Fruit fly (Drosophila melanogaster): ENCODE measurements around the gene Lasp.

Gene Lasp

DNA sequence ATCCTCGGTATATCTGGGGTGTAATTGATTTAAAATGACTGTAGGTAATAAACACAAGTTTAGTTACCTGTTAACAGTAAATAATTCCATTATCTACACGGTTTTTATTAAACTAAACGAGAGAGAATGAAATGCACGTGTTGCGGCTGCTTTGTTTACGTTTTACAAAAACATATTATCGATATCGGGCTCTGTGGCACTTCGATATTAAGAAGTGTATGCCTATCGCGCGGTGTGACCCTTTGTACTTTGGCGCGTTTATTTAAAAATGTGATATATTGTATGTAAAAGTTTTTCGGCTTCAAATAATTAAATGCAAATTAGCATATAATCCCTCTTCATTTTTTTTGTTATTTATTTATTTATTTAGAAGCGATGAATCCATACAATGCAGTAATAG, 19.2 kb upstream of the Lasp start, which contains the start of gene Dbp73D:
Dbp73D (minus strand) TSS at position 174 of the 400 bp plus-strand sequence.
- no peak for TF ChIP-seq CG8478 (optimal IDR thresholded peaks at IDR 0.05)
- TF ChIP-seq CTCF (optimal IDR thresholded peaks at IDR 0.05): no peak

DNA sequence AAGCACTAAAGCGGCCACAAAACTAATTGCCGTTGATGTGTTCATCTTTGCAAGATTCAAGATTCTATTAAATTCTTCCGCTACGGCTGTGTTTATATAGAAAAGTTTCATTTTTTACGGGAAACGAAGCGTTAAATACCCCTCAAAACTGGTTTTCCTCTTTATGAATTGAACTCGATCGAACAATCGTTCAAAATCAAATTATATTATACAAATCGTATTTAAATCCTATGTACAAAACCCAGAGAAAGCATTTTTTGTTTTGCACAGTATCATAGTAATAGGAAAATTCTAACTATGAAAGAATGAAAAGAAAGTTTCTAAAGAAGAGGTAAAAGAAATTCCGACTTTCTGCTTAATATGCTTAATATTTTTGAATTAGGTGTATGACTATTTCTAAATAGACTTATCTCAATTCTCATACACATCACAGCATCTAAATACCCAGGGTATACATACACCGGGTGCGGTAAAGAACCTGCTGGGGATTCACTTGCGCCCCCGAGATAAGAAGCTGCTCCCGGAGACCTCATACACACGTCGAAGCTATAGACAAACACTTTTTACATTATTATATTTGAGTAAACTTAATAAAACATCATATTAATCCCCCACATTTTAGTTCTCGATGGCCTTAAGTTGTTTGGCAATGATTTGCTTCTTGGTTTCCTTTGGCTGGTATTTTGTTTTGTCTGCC, 16.6 kb upstream of the Lasp start, which contains the start of gene PGRP-SB1:
PGRP-SB1 (minus strand) TSS at position 51 of the 697 bp plus-strand sequence.
- TF ChIP-seq CTCF (optimal IDR thresholded peaks at IDR 0.05) (no peak), CG8478 (optimal IDR thresholded peaks at IDR 0.05) (no peak)

DNA sequence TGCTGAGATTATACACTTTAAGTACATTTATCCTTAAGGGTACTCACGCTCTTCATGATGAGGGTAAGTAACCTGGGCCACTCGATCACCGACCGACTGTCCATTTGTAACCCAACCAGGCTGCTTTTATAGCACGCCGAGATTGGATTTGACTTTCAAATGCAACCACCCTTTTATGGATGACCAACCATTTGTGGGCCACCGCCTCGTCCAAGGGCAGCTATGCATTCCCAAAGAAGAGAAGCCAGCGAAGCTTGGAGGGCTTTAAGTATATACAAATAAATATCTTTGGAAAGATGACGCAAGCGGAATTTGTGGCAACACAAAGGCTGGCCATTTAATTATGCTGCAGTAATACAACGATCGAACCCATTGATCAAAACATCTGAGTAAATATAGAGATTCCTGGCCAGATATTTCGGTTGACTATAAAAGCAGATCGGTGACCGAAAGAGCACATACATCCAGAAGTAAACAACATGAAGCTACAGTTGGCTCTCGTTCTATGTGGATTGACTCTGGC, 14.7 kb upstream of the Lasp start, which contains the start of the genes CG13026 and PGRP-SB2:
CG13026 (minus strand) TSS at position 101 of the 523 bp plus-strand sequence.
PGRP-SB2 (plus strand) TSS at position 473 of the 523 bp plus-strand sequence.
- TF ChIP-seq CTCF (optimal IDR thresholded peaks at IDR 0.05): no peak
- TF ChIP-seq CG8478 (optimal IDR thresholded peaks at IDR 0.05): no peak

DNA sequence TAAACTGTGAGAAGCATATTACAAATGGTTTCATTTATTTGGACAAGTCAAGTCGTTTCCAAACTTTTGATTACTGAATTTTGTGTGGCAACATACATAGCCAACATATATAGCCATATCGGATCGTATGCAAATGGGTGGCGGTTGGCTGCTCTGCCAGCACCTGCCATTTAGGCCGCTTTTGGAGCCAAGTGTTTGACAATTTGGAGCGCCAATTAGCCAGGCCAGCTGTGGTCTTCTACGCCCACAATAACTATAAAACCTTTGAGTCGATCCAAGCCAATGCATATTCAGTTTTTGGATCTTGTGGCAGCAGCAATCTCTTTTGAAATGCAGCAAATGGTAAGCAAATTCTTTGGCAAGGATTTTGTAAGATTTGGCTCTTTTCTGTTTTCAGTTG, 13.1 kb upstream of the Lasp start, which contains the start of gene CG13031:
CG13031 (plus strand) TSS at position 301 of the 400 bp plus-strand sequence.
- TF ChIP-seq CG8478 (optimal IDR thresholded peaks at IDR 0.05): no peak
- no peak for TF ChIP-seq CTCF (optimal IDR thresholded peaks at IDR 0.05)

DNA sequence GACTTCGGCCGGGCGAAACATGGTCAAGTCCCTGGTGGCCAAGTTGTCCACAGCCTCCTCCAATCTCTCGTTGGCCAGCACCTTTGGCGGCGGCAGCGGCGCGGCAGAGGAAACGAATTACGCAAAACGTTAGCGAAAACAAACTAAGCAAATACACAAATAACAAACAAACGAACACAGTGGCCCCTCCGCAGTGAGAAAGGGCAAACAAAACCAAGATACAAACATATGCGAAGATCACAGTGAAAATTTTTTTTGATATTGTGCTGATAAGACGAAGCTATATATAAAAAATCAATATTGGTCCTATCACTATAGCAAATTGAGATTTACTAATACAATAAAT, 2.7 kb upstream of the Lasp start:
- TF ChIP-seq CTCF (optimal IDR thresholded peaks at IDR 0.05) (no peak), CG8478 (optimal IDR thresholded peaks at IDR 0.05) (no peak)

DNA sequence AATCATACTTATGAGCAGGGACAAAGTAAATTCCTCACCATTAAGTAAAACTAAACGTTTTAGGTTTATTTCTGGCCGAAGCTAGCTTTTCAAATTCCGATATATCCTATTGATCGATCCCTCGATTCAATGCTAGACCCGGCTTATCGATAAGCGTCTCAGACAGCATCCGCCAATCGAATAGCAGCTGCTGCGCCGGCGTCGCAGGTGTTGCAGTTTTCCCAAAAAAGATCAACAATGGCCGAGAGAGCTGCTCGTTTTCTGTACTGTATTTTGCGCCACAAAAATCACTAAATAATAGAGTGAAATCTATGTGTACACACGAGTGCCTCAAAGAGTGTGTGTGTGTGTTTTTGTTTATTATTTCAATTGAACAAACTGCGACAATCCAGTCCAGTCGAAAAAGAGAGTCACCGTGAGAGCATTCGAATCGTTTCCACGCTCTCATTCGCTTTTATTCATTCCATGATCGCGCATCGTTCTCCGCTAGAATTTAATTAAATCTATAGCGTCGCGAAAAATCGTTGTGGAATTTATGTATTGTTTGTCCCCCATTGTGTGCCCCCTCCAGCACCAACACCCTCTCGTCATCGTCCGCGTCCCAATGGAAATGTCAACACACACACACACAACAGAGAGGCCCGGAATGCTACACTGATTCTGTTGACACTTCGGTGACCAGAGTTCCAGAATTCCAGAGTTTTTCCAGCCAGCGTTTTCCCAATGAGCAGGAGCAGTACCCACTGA, 2.1 kb upstream of the Lasp start:
- TF ChIP-seq CTCF (optimal IDR thresholded peaks at IDR 0.05) (peak in 1 of 2 experiments; percentile 16), CG8478 (optimal IDR thresholded peaks at IDR 0.05) (no peak)

DNA sequence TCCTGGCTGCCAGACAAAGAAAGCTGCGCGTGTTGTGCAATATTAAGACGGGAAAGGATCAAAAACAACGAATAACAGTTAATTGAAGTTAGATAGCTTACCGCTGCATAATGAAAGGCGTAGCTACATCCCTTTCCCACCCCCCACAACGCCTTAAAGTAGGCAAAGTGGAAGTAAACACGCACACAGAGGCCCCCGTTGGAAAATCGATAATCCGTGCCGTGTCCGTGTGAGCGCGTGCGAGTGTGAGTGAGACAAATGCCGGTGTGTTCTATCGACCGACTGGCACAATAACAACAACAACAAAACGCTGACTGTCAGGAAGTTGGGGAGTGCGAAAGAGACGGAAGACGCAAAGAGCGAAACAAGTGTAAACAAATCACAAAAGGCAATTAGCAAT, 894 bp upstream of the Lasp start:
- TF ChIP-seq CG8478 (optimal IDR thresholded peaks at IDR 0.05) (no peak), CTCF (optimal IDR thresholded peaks at IDR 0.05) (peak in 1 of 2 experiments; percentile 40)

DNA sequence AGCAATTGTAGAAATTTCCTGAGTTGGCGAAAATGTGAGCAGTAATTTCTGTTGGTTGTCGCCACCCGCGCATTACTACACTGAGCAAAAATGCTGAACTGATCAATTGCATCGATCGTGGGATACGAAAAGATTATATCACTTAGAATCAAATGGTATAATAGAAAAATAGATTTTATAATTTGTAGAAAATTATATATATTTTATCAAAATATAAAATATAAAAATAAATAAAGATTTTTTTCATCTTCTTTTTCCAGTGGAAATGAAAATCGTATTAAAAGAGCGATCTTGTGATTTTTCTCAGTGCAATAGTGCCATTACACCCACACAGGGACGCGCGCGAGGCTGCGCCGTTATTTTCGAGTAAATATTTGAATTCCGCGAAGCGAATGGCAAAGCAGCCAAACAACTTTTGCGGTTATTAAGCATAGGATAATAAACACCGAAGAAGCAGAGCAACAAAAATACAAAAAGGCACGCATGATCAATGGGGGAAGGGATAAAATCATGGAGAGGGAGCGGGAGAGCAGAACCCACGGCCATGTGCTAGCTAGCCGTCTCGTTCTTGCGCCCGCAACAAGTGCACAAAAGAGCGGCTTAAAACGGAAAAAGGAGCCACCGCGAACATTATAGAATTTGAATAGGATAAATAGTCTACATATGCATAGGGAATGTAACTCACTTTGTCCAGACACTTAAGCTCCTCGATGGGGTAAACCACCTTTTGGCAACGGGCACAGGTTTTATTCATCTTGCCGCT, 1.0 kb downstream of the Lasp start:
- TF ChIP-seq CG8478 (optimal IDR thresholded peaks at IDR 0.05): no peak
- TF ChIP-seq CTCF (optimal IDR thresholded peaks at IDR 0.05): no peak

DNA sequence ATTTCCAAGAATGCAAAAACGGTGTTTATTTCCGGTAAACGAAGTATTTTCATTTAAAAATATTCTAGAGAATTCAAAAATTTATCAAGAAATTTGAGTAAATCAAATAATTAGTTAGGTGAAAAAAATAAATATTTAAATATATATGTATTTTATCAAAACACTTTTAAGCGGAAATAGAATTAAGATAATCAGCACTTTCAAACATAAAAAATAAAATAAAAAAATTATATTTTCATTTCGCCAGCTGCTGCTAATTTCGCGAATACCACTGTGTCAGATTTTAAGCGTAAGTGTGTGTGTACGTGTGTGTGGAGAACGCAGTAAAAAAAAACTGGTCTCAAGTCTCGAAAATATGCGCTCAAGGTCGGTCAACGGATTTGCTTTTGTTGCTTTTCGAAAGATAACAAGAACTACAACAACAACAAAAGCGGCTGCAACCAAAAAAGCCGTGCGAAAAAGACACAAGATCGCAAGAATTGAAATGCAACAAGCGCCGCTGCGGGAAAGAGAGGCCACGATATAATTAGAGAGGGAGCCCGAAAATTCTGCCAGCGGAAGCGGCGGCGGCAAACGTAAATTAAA, 1.7 kb downstream of the Lasp start:
- TF ChIP-seq CTCF (optimal IDR thresholded peaks at IDR 0.05) (no peak), CG8478 (optimal IDR thresholded peaks at IDR 0.05) (no peak)

DNA sequence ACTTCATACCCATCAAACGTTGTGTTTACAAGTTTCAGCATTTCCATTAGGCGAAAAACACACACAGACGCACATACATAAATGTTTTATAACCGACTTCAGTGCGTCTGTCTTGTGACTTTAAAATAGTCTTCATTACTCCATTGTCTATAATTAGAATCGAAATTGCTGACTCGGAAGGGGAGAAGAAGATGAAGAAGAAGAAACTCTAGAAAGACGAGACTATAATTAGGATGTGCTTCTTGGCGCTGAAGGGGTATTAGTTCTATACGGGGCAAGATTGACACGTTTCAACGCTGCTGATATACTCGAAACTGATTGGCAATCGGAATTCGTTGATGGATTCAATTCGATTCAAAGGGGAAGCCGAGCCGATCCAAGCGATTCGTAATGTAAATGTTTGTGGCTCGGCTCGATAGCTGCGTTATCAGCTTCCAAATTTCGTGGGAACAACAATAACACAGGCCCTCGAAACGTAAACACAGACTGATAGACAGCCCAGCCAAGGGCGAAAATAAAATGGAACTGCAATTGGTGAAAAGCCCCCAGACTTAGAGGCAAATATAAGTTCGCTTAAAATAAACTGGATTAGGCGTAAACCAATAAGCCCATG, 2.6 kb downstream of the Lasp start:
- TF ChIP-seq CTCF (optimal IDR thresholded peaks at IDR 0.05) (no peak), CG8478 (optimal IDR thresholded peaks at IDR 0.05) (no peak)

DNA sequence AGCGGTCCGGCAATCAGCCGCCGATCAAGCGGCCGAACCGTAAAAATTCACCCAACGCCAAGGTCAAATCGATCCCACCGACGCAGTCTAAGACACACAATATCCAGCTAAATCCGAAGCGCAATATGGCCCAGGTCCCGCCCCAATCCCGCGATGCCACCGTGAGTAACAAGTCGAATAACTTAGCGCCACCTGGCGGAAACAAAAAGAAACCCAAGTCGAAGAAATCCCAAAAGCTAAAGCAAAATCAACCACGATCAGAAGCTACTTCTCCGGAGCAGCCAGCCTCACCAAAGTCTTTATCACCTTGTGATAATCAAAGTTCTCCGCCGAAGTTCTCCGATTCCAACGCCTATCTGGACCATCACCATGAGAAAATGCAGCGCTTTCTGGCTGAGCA, 5.8 kb downstream of the Lasp start:
- TF ChIP-seq CG8478 (optimal IDR thresholded peaks at IDR 0.05) (no peak), CTCF (optimal IDR thresholded peaks at IDR 0.05) (peak; percentile 62 to 70)

DNA sequence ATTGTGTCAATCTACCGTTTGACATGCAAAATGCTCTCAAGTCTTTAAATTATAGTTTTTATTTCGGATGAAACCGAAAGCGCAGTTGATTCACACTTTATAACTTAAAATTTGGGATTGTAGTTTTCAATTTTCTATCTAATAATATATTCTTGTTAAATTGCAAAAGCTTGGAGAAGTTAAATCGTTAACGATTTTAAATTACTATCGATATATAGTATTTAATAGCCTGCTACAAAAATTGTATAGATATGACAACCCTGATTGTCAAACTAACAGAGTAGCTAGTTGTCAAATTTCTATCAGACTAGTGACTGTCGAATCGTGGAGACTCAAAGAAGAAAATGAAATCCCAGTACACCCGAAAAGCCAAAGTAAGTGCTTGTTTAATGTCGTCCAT, 6.8 kb downstream of the Lasp start, which contains the start of gene CG9692:
CG9692 (plus strand) TSS at position 301 of the 400 bp plus-strand sequence.
- no peak for TF ChIP-seq CG8478 (optimal IDR thresholded peaks at IDR 0.05)
- no peak for TF ChIP-seq CTCF (optimal IDR thresholded peaks at IDR 0.05)

DNA sequence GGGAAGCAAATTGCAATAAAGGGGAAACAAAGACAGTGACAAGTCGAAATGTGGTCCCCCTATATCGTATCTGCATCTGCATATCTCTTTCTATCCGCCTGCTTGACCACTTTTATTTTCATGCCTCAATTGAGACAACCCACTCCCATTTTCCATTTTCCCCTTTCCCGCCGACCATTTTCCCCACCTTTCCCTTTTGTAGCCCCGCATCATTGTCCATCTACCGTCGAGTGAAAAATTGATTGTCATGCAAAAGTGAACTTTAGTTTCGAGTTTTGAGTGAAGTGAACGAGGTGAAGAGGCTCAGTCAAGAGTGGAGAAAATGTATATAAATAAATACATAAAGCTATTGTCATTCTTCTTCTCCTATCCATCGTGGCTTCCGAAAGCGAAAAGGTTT, 7.2 kb downstream of the Lasp start:
- no peak for TF ChIP-seq CG8478 (optimal IDR thresholded peaks at IDR 0.05)
- TF ChIP-seq CTCF (optimal IDR thresholded peaks at IDR 0.05): no peak

DNA sequence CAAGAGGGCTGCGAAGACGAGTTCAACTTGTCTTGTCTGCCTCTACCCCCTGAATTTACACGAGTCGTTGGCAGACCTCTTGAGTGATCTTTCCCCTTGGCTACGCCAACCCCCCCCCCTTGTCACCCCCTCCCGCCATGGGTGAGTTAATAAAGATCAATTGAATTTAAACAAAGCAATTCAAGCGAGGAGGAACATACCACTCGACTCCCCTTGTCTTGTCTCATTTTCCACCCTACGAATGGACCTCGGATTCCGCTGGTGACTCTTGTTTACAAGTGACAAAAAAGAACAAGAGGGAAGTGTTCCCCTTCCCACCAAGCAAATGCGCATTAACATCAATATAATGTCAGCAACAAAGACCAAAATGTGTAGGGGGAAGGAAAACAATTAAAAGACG, 8.6 kb downstream of the Lasp start:
- TF ChIP-seq CTCF (optimal IDR thresholded peaks at IDR 0.05) (no peak), CG8478 (optimal IDR thresholded peaks at IDR 0.05) (no peak)

Measured in S2 (cell line).